Worm (Caenorhabditis elegans) whole organism, L4/young adult: ENCODE measurements around the gene czw-1.

Experiments used
- W03F9.2 ChIP-seq: fragments of 150-350 bp; optimal IDR thresholded peaks from 2 replicates; lab custom pipeline; 2014; ENCODE audit warnings: missing biosample characterization, missing genetic modification characterization
- dao-5 ChIP-seq: sonication (generic microtip); optimal IDR thresholded peaks from 2 replicates; lab custom pipeline; 2016; ENCODE audit warnings: missing genotype, missing genetic modification characterization, moderate library complexity, missing compliant biosample characterization
- him-1 ChIP-seq: sonication (generic microtip); optimal IDR thresholded peaks from 2 replicates; lab custom pipeline; 2016; ENCODE audit warnings: missing genotype, missing genetic modification reagents, missing genetic modification characterization, missing compliant biosample characterization

czw-1 gene

ce11 chrIV:7926102-7926840 is 20.4 kb downstream of the czw-1 start, which contains the start of gene rps-2:
Gene rps-2, minus strand, starts transcription at chrIV:7926391.
- TF ChIP-seq dao-5 (no peak), him-1 (tag; lab: Kevin White, UChicago) (no peak), W03F9.2 (tag; lab: Kevin White, UChicago) (peak; percentile 23)

DNA sequence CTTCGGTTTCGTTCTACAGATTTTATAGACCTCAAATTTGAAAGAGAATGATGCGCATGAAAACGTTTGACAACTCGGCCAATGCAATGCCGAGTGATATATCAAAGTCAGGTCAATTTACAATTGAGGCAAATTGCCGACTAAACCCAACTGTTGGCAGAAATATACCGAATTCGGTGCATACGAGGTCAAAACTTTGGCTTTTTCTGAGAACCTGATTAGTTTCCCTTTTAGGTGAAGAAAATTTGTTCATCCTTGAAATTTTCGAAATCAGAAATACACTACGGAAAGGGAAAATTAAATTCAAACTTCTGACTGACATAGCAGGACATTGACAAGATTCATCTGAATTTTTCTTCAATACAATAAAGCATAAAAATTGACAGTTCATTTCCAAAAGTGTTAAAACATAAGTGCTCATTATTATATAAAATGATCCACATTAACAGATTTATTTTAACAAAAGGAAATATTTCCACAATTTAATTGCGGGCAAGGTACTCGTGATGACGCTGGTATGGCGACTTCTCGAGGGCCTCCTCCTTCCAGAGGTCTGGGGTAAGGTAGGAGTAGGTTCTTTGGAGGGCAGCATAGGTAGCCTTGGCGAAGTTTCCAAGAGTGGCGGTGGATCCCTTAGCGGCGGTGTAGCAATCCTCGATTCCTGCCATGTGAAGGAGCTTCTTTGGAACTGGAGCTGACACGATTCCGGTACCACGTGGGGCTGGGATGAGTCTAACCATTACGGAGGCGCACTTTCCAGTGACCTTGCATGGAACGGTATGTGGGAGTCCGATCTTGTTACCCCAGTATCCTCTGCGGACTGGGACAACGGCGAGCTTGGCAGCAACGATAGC is 21.4 kb downstream of the czw-1 start:
- TF ChIP-seq him-1 (tag; lab: Kevin White, UChicago) (no peak), W03F9.2 (tag; lab: Kevin White, UChicago) (no peak), dao-5 (no peak)

ce11 chrIV:7923982-7924480 is 22.6 kb downstream of the czw-1 start, which contains the start of the genes xpo-3 and C49H3.3:
Gene xpo-3, minus strand, starts transcription at chrIV:7924032.
Gene C49H3.3, plus strand, starts transcription at chrIV:7924350.
- TF ChIP-seq W03F9.2 (tag; lab: Kevin White, UChicago) (peak; percentile 79), dao-5 (no peak)

- TF ChIP-seq W03F9.2 (tag; lab: Kevin White, UChicago), result no peak
- no peak for TF ChIP-seq him-1 (tag; lab: Kevin White, UChicago)
- no peak for TF ChIP-seq dao-5
Observed at ce11 chrIV:7920126-7920525, 26.5 kb downstream of the czw-1 start, which contains the start of gene C49H3.16. Gene C49H3.16, plus strand, starts transcription at chrIV:7920426.

- TF ChIP-seq W03F9.2 (tag; lab: Kevin White, UChicago) (no peak), him-1 (tag; lab: Kevin White, UChicago) (no peak), dao-5 (no peak)
Observed at ce11 chrIV:7917881-7918280, 28.7 kb downstream of the czw-1 start.

- TF ChIP-seq him-1 (tag; lab: Kevin White, UChicago) (no peak), W03F9.2 (tag; lab: Kevin White, UChicago) (no peak), dao-5 (no peak)
Observed at ce11 chrIV:7916907-7917306, 29.7 kb downstream of the czw-1 start.

ce11 chrIV:7914991-7915390 is 31.6 kb downstream of the czw-1 start, which contains the start of gene C49H3.4:
Gene C49H3.4, plus strand, starts transcription at chrIV:7915291.
- TF ChIP-seq him-1 (tag; lab: Kevin White, UChicago) (no peak), dao-5 (no peak), W03F9.2 (tag; lab: Kevin White, UChicago) (no peak)

DNA sequence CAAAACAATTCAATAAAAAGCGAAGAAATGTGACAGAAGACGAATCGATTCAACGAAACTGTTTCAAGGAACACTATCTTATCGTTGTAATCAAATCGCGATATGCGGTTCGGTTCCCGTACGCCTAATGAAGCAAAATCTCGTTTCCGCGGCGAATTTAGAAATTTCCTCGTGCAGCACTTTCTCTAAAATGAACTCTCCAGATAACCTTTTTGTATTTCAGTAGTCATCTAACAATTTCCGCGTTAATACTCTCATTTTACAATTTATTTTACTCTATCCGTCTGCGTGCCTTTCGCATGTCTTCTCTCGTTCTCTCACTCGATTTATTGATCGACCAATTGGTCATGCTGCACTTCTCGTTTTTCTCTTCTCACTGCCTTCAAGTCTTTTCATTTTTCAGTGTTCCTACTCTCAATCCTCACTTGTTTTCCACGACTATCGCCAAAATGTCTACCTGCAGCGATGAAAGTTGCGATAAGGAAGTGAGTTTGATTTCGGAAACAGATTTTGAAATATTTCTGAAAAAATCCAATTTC is 36.4 kb downstream of the czw-1 start, which contains the start of the genes npp-27 and ntl-4:
Gene npp-27, minus strand, starts transcription at position 51 of the 539 bp plus-strand sequence.
Gene ntl-4, plus strand, starts transcription at position 379 of the 539 bp plus-strand sequence.
- TF ChIP-seq W03F9.2 (tag; lab: Kevin White, UChicago) (no peak), dao-5 (no peak), him-1 (tag; lab: Kevin White, UChicago) (no peak)

- no peak for TF ChIP-seq him-1 (tag; lab: Kevin White, UChicago)
- peak; percentile 33 for TF ChIP-seq W03F9.2 (tag; lab: Kevin White, UChicago)
Observed at ce11 chrIV:7909455-7910141, 37.0 kb downstream of the czw-1 start.

ce11 chrIV:7906643-7907042 is 40.0 kb downstream of the czw-1 start:
- TF ChIP-seq him-1 (tag; lab: Kevin White, UChicago) (no peak), dao-5 (no peak), W03F9.2 (tag; lab: Kevin White, UChicago) (no peak)

- no peak for TF ChIP-seq dao-5
- no peak for TF ChIP-seq him-1 (tag; lab: Kevin White, UChicago)
Observed at ce11 chrIV:7903359-7903758, 43.3 kb downstream of the czw-1 start, which contains the start of gene C49H3.6. Gene C49H3.6, plus strand, starts transcription at chrIV:7903738.

- TF ChIP-seq W03F9.2 (tag; lab: Kevin White, UChicago), result peak; percentile 84
- no peak for TF ChIP-seq dao-5
Observed at ce11 chrIV:7902221-7902904, 44.3 kb downstream of the czw-1 start, which contains the start of gene arp-11. Gene arp-11, minus strand, starts transcription at chrIV:7902271.
